Worm (Caenorhabditis elegans) whole organism, L2 larva: ENCODE measurements around the gene chdh-1.

ENCODE experiments used
- C34F6.9 ChIP-seq: fragments of 150-350 bp; optimal IDR thresholded peaks from 2 replicates; lab custom pipeline; 2014; ENCODE audit warnings: missing biosample characterization, missing genetic modification characterization
- Y55F3AM.14 ChIP-seq: fragments of 200-800 bp; sonication (Bioruptor generic); optimal IDR thresholded peaks from 2 replicates; lab custom pipeline; 2018; ENCODE audit warnings: mild to moderate bottlenecking, missing genetic modification characterization, missing compliant biosample characterization
- ZK546.5 ChIP-seq: sonication (generic microtip); optimal IDR thresholded peaks from 2 replicates; lab custom pipeline; 2017; ENCODE audit warnings: missing biosample characterization, missing genetic modification characterization
- alr-1 ChIP-seq: fragments of 150-350 bp; optimal IDR thresholded peaks from 2 replicates; lab custom pipeline; 2014; ENCODE audit warnings: missing biosample characterization, missing genetic modification characterization
- ama-1 ChIP-seq: fragments of 150-350 bp; optimal IDR thresholded peaks from 2 replicates; lab custom pipeline; 2018; ENCODE audit warnings: inconsistent platforms
- blmp-1 ChIP-seq: sonication (generic microtip); optimal IDR thresholded peaks from 2 replicates; lab custom pipeline; 2017; ENCODE audit warnings: missing genetic modification characterization, mild to moderate bottlenecking, missing compliant biosample characterization, antibody characterized with exemption, moderate library complexity; ENCODE audit not compliant: insufficient read depth
- ceh-16 ChIP-seq: fragments of 150-350 bp; optimal IDR thresholded peaks from 2 replicates; lab custom pipeline; 2014; ENCODE audit warnings: missing biosample characterization, missing genetic modification characterization
- ceh-82 ChIP-seq: fragments of 150-350 bp; optimal IDR thresholded peaks from 2 replicates; lab custom pipeline; 2014; ENCODE audit warnings: missing biosample characterization, missing genetic modification characterization
- crh-2 ChIP-seq: sonication (generic microtip); optimal IDR thresholded peaks from 2 replicates; lab custom pipeline; 2017; ENCODE audit warnings: missing biosample characterization, missing genetic modification characterization
- dmd-4 ChIP-seq: sonication (generic microtip); optimal IDR thresholded peaks from 2 replicates; lab custom pipeline; 2017; ENCODE audit warnings: missing biosample characterization, missing genetic modification characterization
- egl-27 ChIP-seq: sonication (generic microtip); optimal IDR thresholded peaks from 3 replicates; lab custom pipeline; 2017; ENCODE audit warnings: missing biosample characterization, missing genetic modification reagents, missing genetic modification characterization
- elt-3 ChIP-seq: sonication (generic microtip); optimal IDR thresholded peaks from 2 replicates; lab custom pipeline; 2017; ENCODE audit warnings: missing biosample characterization, missing genetic modification characterization
- fos-1 ChIP-seq: fragments of 150-350 bp; optimal IDR thresholded peaks from 2 replicates; lab custom pipeline; 2014; ENCODE audit warnings: missing biosample characterization, missing genetic modification characterization
- lin-11 ChIP-seq: fragments of 150-350 bp; sonication (generic microtip); optimal IDR thresholded peaks from 2 replicates; lab custom pipeline; 2014; ENCODE audit warnings: missing biosample characterization, missing genetic modification characterization, inconsistent platforms, mixed read lengths
- lin-13 ChIP-seq: fragments of 150-350 bp; optimal IDR thresholded peaks from 2 replicates; lab custom pipeline; 2014; ENCODE audit warnings: missing biosample characterization, missing genetic modification reagents, missing genetic modification characterization
- mbf-1 ChIP-seq: sonication (generic microtip); optimal IDR thresholded peaks from 2 replicates; lab custom pipeline; 2017; ENCODE audit warnings: missing biosample characterization, missing genetic modification characterization
- mdl-1 ChIP-seq, 2 experiments: fragments of 150-350 bp in 1 of 2; sonication (generic microtip) in 1 of 2; optimal IDR thresholded peaks; 2 replicates each; lab custom pipeline; 2017; ENCODE audit warnings: missing biosample characterization in 2 of 2, missing genetic modification characterization in 2 of 2
- nhr-10 ChIP-seq: sonication (generic microtip); optimal IDR thresholded peaks from 2 replicates; lab custom pipeline; 2017; ENCODE audit warnings: missing biosample characterization, missing genetic modification characterization
- nhr-11 ChIP-seq: fragments of 150-350 bp; optimal IDR thresholded peaks from 2 replicates; lab custom pipeline; 2014; ENCODE audit warnings: missing biosample characterization, missing genetic modification characterization
- nhr-12 ChIP-seq: fragments of 150-350 bp; optimal IDR thresholded peaks from 2 replicates; lab custom pipeline; 2014; ENCODE audit warnings: missing biosample characterization, missing genetic modification characterization
- nhr-129 ChIP-seq: fragments of 150-350 bp; optimal IDR thresholded peaks from 2 replicates; lab custom pipeline; 2014; ENCODE audit warnings: missing biosample characterization, missing genetic modification characterization
- nhr-21 ChIP-seq: fragments of 150-350 bp; optimal IDR thresholded peaks from 2 replicates; lab custom pipeline; 2014; ENCODE audit warnings: missing biosample characterization, missing genetic modification characterization
- nhr-23 ChIP-seq: fragments of 150-350 bp; optimal IDR thresholded peaks from 2 replicates; lab custom pipeline; 2014; ENCODE audit warnings: missing biosample characterization, missing genetic modification reagents, missing genetic modification characterization
- nhr-6 ChIP-seq: fragments of 150-350 bp; optimal IDR thresholded peaks from 2 replicates; lab custom pipeline; 2014; ENCODE audit warnings: missing biosample characterization, missing genetic modification characterization
- nhr-77 ChIP-seq: fragments of 150-350 bp; optimal IDR thresholded peaks from 2 replicates; lab custom pipeline; 2014; ENCODE audit warnings: missing biosample characterization, missing genetic modification characterization
- peb-1 ChIP-seq: fragments of 150-350 bp; optimal IDR thresholded peaks from 2 replicates; lab custom pipeline; 2014; ENCODE audit warnings: missing biosample characterization, missing genetic modification characterization
- sma-3 ChIP-seq: sonication (generic microtip); optimal IDR thresholded peaks from 2 replicates; lab custom pipeline; 2016; ENCODE audit warnings: missing genetic modification reagents, missing genetic modification characterization, missing compliant biosample characterization
- sma-9 ChIP-seq, 2 experiments: fragments of 150-350 bp in 1 of 2; sonication (generic microtip) in 1 of 2; optimal IDR thresholded peaks; 2 replicates each; lab custom pipeline; 2014 to 2016; ENCODE audit warnings: missing genetic modification characterization in 2 of 2, mild to moderate bottlenecking in 1 of 2, missing biosample characterization in 1 of 2, missing compliant biosample characterization in 1 of 2, missing genetic modification reagents in 1 of 2, moderate library complexity in 1 of 2
- snpc-4 ChIP-seq: fragments of 150-350 bp; optimal IDR thresholded peaks from 2 replicates; lab custom pipeline; 2014; ENCODE audit warnings: missing biosample characterization, missing genetic modification characterization
- unc-39 ChIP-seq: fragments of 150-350 bp; optimal IDR thresholded peaks from 2 replicates; lab custom pipeline; 2014; ENCODE audit warnings: missing biosample characterization, missing genetic modification characterization
- unc-55 ChIP-seq: fragments of 150-350 bp; sonication (generic microtip); optimal IDR thresholded peaks from 3 replicates; lab custom pipeline; 2014; ENCODE audit warnings: missing biosample characterization, missing genetic modification reagents, missing genetic modification characterization
- unc-62 ChIP-seq: fragments of 150-350 bp; optimal IDR thresholded peaks from 2 replicates; lab custom pipeline; 2014; ENCODE audit warnings: missing biosample characterization, missing genetic modification reagents, missing genetic modification characterization
- zag-1 ChIP-seq: fragments of 150-350 bp; optimal IDR thresholded peaks from 2 replicates; lab custom pipeline; 2014; ENCODE audit warnings: missing biosample characterization, missing genetic modification characterization
- ztf-1 ChIP-seq: fragments of 200-800 bp; sonication (Bioruptor generic); conservative IDR thresholded peaks from 2 replicates; pipeline ENCODE4 v1.3.6; 2022; ENCODE audit warnings: missing genetic modification characterization, missing compliant biosample characterization
- ztf-11 ChIP-seq: sonication (generic microtip); optimal IDR thresholded peaks from 2 replicates; lab custom pipeline; 2017; ENCODE audit warnings: missing biosample characterization, missing genetic modification characterization
- ztf-4 ChIP-seq: fragments of 150-350 bp; optimal IDR thresholded peaks from 2 replicates; lab custom pipeline; 2014; ENCODE audit warnings: missing biosample characterization, missing genetic modification characterization

chdh-1 gene

ce11 chrII:8661539-8661938 is 37.2 kb downstream of the chdh-1 start, which contains the start of the genes piga-1 and eif-2Bepsilon (continued):
- TF ChIP-seq blmp-1 (no peak), ZK546.5 (tag; lab: Kevin White, UChicago) (no peak), egl-27 (tag; lab: Kevin White, UChicago) (no peak), snpc-4 (tag; lab: Kevin White, UChicago) (no peak), elt-3 (tag; lab: Kevin White, UChicago) (no peak), lin-11 (tag; lab: Kevin White, UChicago) (no peak), mbf-1 (tag; lab: Kevin White, UChicago) (no peak), sma-3 (GFP tag; lab: Kevin White, UChicago) (no peak), nhr-129 (tag; lab: Kevin White, UChicago) (peak; percentile 48), lin-13 (GFP tag; lab: Kevin White, UChicago) (no peak), ztf-11 (no peak), fos-1 (tag; lab: Kevin White, UChicago) (peak; percentile 21), unc-62 (GFP tag; lab: Kevin White, UChicago) (no peak), peb-1 (no peak), zag-1 (tag; lab: Kevin White, UChicago) (no peak)
- TF ChIP-seq, all 48 proteins: peak for 9

- TF ChIP-seq nhr-11 (no peak), fos-1 (tag; lab: Kevin White, UChicago) (no peak), crh-2 (tag; lab: Kevin White, UChicago) (no peak), nhr-6 (tag; lab: Kevin White, UChicago) (no peak), zag-1 (tag; lab: Kevin White, UChicago) (no peak), nhr-77 (no peak), nhr-10 (no peak), mbf-1 (tag; lab: Kevin White, UChicago) (no peak), ztf-4 (tag; lab: Kevin White, UChicago) (no peak), nhr-129 (tag; lab: Kevin White, UChicago) (no peak), ZK546.5 (tag; lab: Kevin White, UChicago) (no peak), Y55F3AM.14 (GFP tag; lab: Kevin White, UChicago) (no peak), snpc-4 (tag; lab: Kevin White, UChicago) (no peak), unc-55 (GFP tag; lab: Kevin White, UChicago) (no peak), nhr-21 (no peak), dmd-4 (no peak), mdl-1 (tag; optimal IDR thresholded peaks at IDR 0.05; lab: Kevin White, UChicago) (no peak), nhr-23 (tag; lab: Kevin White, UChicago) (no peak)
Measured at ce11 chrII:8658835-8659234, 39.9 kb downstream of the chdh-1 start, which contains the start of gene atg-10. atg-10 (plus strand) TSS chrII:8659135.

ce11 chrII:8650644-8651159 is 48.0 kb downstream of the chdh-1 start, which contains the start of gene pyr-1:
pyr-1 (plus strand) TSS chrII:8651109.
- TF ChIP-seq fos-1 (tag; lab: Kevin White, UChicago), result no peak
- peak; percentile 3 for TF ChIP-seq crh-2 (tag; lab: Kevin White, UChicago)
- no peak for TF ChIP-seq peb-1
- TF ChIP-seq nhr-12, result no peak
- TF ChIP-seq sma-9 (GFP tag; optimal IDR thresholded peaks at IDR 0.05; lab: Kevin White, UChicago), result peak; percentile 46
- TF ChIP-seq sma-9 (tag; optimal IDR thresholded peaks at IDR 0.05; lab: Kevin White, UChicago), result no peak
- TF ChIP-seq C34F6.9 (tag; lab: Kevin White, UChicago), result peak; percentile 67
- peak; percentile 53 for TF ChIP-seq nhr-129 (tag; lab: Kevin White, UChicago)
- no peak for TF ChIP-seq alr-1 (tag; lab: Kevin White, UChicago)
- peak; percentile 20 for TF ChIP-seq sma-3 (GFP tag; lab: Kevin White, UChicago)
- TF ChIP-seq zag-1 (tag; lab: Kevin White, UChicago), result no peak
- TF ChIP-seq, all 48 proteins: peak for 5

DNA sequence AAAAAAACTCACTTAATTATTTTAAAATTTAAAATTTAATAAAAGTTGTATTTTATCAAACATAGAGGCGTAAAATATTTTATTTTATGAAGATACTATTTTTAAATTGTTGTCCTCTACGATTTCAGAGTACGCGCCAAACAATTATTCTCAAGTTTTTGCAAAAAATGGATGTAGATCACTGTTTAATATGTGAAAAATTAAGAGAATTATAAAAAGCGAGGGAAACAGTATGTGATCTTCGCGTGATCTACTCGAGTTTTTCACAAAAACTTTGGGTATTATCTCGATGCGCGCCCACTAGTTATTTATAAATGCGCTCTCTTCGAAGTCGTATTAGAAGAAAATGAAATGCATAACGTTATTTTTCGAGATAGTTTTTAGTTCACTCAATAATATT is 49.9 kb downstream of the chdh-1 start:
- TF ChIP-seq unc-62 (GFP tag; lab: Kevin White, UChicago), result no peak
- TF ChIP-seq sma-3 (GFP tag; lab: Kevin White, UChicago), result no peak
- no peak for TF ChIP-seq nhr-6 (tag; lab: Kevin White, UChicago)
- no peak for TF ChIP-seq ama-1 (lab: Kevin White, UChicago)
- no peak for TF ChIP-seq nhr-10
- no peak for TF ChIP-seq unc-55 (GFP tag; lab: Kevin White, UChicago)
- TF ChIP-seq ceh-82, result no peak
- TF ChIP-seq ceh-16, result no peak
- no peak for TF ChIP-seq Y55F3AM.14 (GFP tag; lab: Kevin White, UChicago)
- no peak for TF ChIP-seq nhr-77
- TF ChIP-seq ztf-1 (GFP tag; lab: Robert Waterston, UW), result no peak
- no peak for TF ChIP-seq nhr-21
- TF ChIP-seq alr-1 (tag; lab: Kevin White, UChicago), result no peak
- TF ChIP-seq unc-39 (tag; lab: Kevin White, UChicago), result no peak
